Worm (Caenorhabditis elegans) whole organism, young adult: ENCODE results near the gene K02D3.1.

Source experiments
- B0019.2 ChIP-seq: fragments of 200-800 bp; sonication (Bioruptor generic); conservative IDR thresholded peaks from 2 replicates; pipeline ENCODE4 v1.3.6; 2022; ENCODE audit warnings: missing genetic modification reagents, missing genetic modification characterization, missing compliant biosample characterization
- F22D6.2 ChIP-seq: sonication (generic microtip); optimal IDR thresholded peaks from 2 replicates; lab custom pipeline; 2016; ENCODE audit warnings: mild to moderate bottlenecking, missing genetic modification characterization, missing compliant biosample characterization
- aptf-2 ChIP-seq: fragments of 200-800 bp; sonication (Bioruptor generic); conservative IDR thresholded peaks from 2 replicates; pipeline ENCODE4 v1.3.6; 2022; ENCODE audit warnings: missing genetic modification reagents, missing genetic modification characterization, missing compliant biosample characterization
- efl-1 ChIP-seq: fragments of 150-350 bp; optimal IDR thresholded peaks from 2 replicates; lab custom pipeline; 2014; ENCODE audit warnings: missing biosample characterization, missing genetic modification reagents, missing genetic modification characterization
- ets-4 ChIP-seq: fragments of 200-800 bp; sonication (Bioruptor generic); optimal IDR thresholded peaks from 2 replicates; lab custom pipeline; 2018; ENCODE audit warnings: mild to moderate bottlenecking, missing genetic modification characterization, missing compliant biosample characterization
- nfya-1 ChIP-seq: sonication (generic microtip); optimal IDR thresholded peaks from 2 replicates; lab custom pipeline; 2017; ENCODE audit warnings: antibody characterized with exemption, missing compliant biosample characterization, missing genetic modification characterization, borderline replicate concordance; ENCODE audit not compliant: insufficient read depth
- nhr-80 ChIP-seq: sonication (generic microtip); optimal IDR thresholded peaks from 2 replicates; lab custom pipeline; 2016; ENCODE audit warnings: missing genetic modification characterization, missing compliant biosample characterization
- snpc-3.4 ChIP-seq: sonication (generic microtip); optimal IDR thresholded peaks from 2 replicates; lab custom pipeline; 2017; ENCODE audit warnings: missing genetic modification characterization, mild to moderate bottlenecking, missing compliant biosample characterization, antibody characterized with exemption, moderate library complexity, missing genotype, missing genetic modification reagents
- snpc-4 ChIP-seq, 5 experiments: fragments of 150-350 bp in 1 of 5; sonication (generic microtip) in 4 of 5; optimal IDR thresholded peaks; 2 replicates each; lab custom pipeline; 2014 to 2018; ENCODE audit warnings: missing genetic modification characterization in 5 of 5, missing biosample characterization in 3 of 5, antibody characterized with exemption in 2 of 5, mild to moderate bottlenecking in 2 of 5, missing compliant biosample characterization in 2 of 5, missing genotype in 2 of 5, moderate library complexity in 2 of 5, missing genetic modification reagents in 1 of 5
- zim-3 ChIP-seq: sonication (generic microtip); optimal IDR thresholded peaks from 2 replicates; lab custom pipeline; 2017; ENCODE audit warnings: mild to moderate bottlenecking, missing genetic modification characterization, moderate library complexity, missing compliant biosample characterization
- ztf-26 ChIP-seq: sonication (generic microtip); optimal IDR thresholded peaks from 2 replicates; lab custom pipeline; 2017; ENCODE audit warnings: missing genetic modification characterization, missing compliant biosample characterization

ce11 chrX:13672622-13673021 is 34.1 kb upstream of the K02D3.1 start:
- TF ChIP-seq B0019.2 (GFP tag; lab: Robert Waterston, UW) (no peak), snpc-4 (GFP tag; optimal IDR thresholded peaks at IDR 0.05; lab: Kevin White, UChicago) (no peak), snpc-4 (tag; optimal IDR thresholded peaks at IDR 0.05; lab: Kevin White, UChicago) (no peak), nfya-1 (tag; lab: Kevin White, UChicago) (no peak), F22D6.2 (tag; lab: Kevin White, UChicago) (no peak), ztf-26 (tag; lab: Kevin White, UChicago) (no peak), efl-1 (no peak), snpc-3.4 (tag; lab: Kevin White, UChicago) (no peak), nhr-80 (peak; percentile 83), aptf-2 (GFP tag; lab: Robert Waterston, UW) (no peak), ets-4 (GFP tag; lab: Kevin White, UChicago) (no peak), zim-3 (no peak)
